Worm (Caenorhabditis elegans): Measurements from ENCODE around the gene F20B6.4.

DNA sequence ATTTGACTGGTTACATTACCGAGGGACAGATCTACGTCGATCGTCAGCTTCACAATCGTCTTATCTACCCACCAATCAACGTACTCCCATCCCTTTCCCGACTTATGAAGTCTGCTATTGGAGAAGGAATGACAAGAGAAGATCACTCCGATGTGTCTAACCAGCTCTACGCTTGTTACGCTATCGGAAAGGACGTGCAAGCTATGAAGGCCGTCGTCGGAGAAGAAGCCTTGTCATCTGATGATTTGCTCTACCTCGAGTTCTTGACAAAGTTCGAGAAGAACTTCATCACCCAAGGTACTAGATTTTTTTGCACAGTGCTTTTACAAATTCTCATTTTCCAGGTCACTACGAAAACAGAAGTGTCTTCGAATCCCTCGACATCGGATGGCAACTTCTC is 4.1 kb downstream of the F20B6.4 start:
- TF ChIP-seq R02D3.7 (tag; optimal IDR thresholded peaks at IDR 0.05): no peak
- TF ChIP-seq skn-1 (tag; optimal IDR thresholded peaks at IDR 0.05): no peak
- no peak for TF ChIP-seq dmd-4 (tag; optimal IDR thresholded peaks at IDR 0.05)
- TF ChIP-seq nhr-10 (tag; optimal IDR thresholded peaks at IDR 0.05): no peak
- TF ChIP-seq nhr-23 (tag; optimal IDR thresholded peaks at IDR 0.05): no peak
- no peak for TF ChIP-seq lsy-2 (tag; optimal IDR thresholded peaks at IDR 0.05)
- TF ChIP-seq aly-2 (tag; optimal IDR thresholded peaks at IDR 0.05): no peak
- TF ChIP-seq snpc-4 (tag; optimal IDR thresholded peaks at IDR 0.05): no peak
- TF ChIP-seq lin-13 (GFP tag; optimal IDR thresholded peaks at IDR 0.05): no peak
- no peak for TF ChIP-seq crh-2 (tag; optimal IDR thresholded peaks at IDR 0.05)
- TF ChIP-seq sma-3 (GFP tag; optimal IDR thresholded peaks at IDR 0.05): no peak
- TF ChIP-seq peb-1 (tag; optimal IDR thresholded peaks at IDR 0.05): no peak
- TF ChIP-seq fos-1 (tag; optimal IDR thresholded peaks at IDR 0.05): no peak
- TF ChIP-seq gmeb-1 (tag; optimal IDR thresholded peaks at IDR 0.05): no peak

All from whole organism, L2 larva.